Worm (Caenorhabditis elegans) whole organism, L2 larva: ENCODE results near the gene pgph-1.

Source experiments
- F13H6.1 ChIP-seq: sonication (generic microtip); optimal IDR thresholded peaks from 2 replicates; lab custom pipeline; 2016; ENCODE audit warnings: missing genetic modification characterization, missing compliant biosample characterization
- R02D3.7 ChIP-seq: fragments of 150-350 bp; optimal IDR thresholded peaks from 2 replicates; lab custom pipeline; 2014; ENCODE audit warnings: missing biosample characterization, missing genetic modification characterization
- Y55F3AM.14 ChIP-seq: fragments of 200-800 bp; sonication (Bioruptor generic); optimal IDR thresholded peaks from 2 replicates; lab custom pipeline; 2018; ENCODE audit warnings: mild to moderate bottlenecking, missing genetic modification characterization, missing compliant biosample characterization
- alr-1 ChIP-seq: fragments of 150-350 bp; optimal IDR thresholded peaks from 2 replicates; lab custom pipeline; 2014; ENCODE audit warnings: missing biosample characterization, missing genetic modification characterization
- aly-2 ChIP-seq: fragments of 150-350 bp; optimal IDR thresholded peaks from 2 replicates; lab custom pipeline; 2014; ENCODE audit warnings: missing biosample characterization, missing genetic modification characterization
- ama-1 ChIP-seq: fragments of 150-350 bp; optimal IDR thresholded peaks from 2 replicates; lab custom pipeline; 2018; ENCODE audit warnings: inconsistent platforms
- blmp-1 ChIP-seq: sonication (generic microtip); optimal IDR thresholded peaks from 2 replicates; lab custom pipeline; 2017; ENCODE audit warnings: missing genetic modification characterization, mild to moderate bottlenecking, missing compliant biosample characterization, antibody characterized with exemption, moderate library complexity; ENCODE audit not compliant: insufficient read depth
- ceh-16 ChIP-seq: fragments of 150-350 bp; optimal IDR thresholded peaks from 2 replicates; lab custom pipeline; 2014; ENCODE audit warnings: missing biosample characterization, missing genetic modification characterization
- crh-2 ChIP-seq: sonication (generic microtip); optimal IDR thresholded peaks from 2 replicates; lab custom pipeline; 2017; ENCODE audit warnings: missing biosample characterization, missing genetic modification characterization
- dmd-4 ChIP-seq: sonication (generic microtip); optimal IDR thresholded peaks from 2 replicates; lab custom pipeline; 2017; ENCODE audit warnings: missing biosample characterization, missing genetic modification characterization
- egl-27 ChIP-seq: sonication (generic microtip); optimal IDR thresholded peaks from 3 replicates; lab custom pipeline; 2017; ENCODE audit warnings: missing biosample characterization, missing genetic modification reagents, missing genetic modification characterization
- elt-1 ChIP-seq: fragments of 150-350 bp; optimal IDR thresholded peaks from 2 replicates; lab custom pipeline; 2014; ENCODE audit warnings: missing biosample characterization, missing genetic modification characterization
- elt-3 ChIP-seq: sonication (generic microtip); optimal IDR thresholded peaks from 2 replicates; lab custom pipeline; 2017; ENCODE audit warnings: missing biosample characterization, missing genetic modification characterization
- fos-1 ChIP-seq: fragments of 150-350 bp; optimal IDR thresholded peaks from 2 replicates; lab custom pipeline; 2014; ENCODE audit warnings: missing biosample characterization, missing genetic modification characterization
- gmeb-1 ChIP-seq: fragments of 150-350 bp; optimal IDR thresholded peaks from 2 replicates; lab custom pipeline; 2014; ENCODE audit warnings: missing biosample characterization, missing genetic modification characterization
- lin-11 ChIP-seq: fragments of 150-350 bp; sonication (generic microtip); optimal IDR thresholded peaks from 2 replicates; lab custom pipeline; 2014; ENCODE audit warnings: missing biosample characterization, missing genetic modification characterization, inconsistent platforms, mixed read lengths
- lin-13 ChIP-seq: fragments of 150-350 bp; optimal IDR thresholded peaks from 2 replicates; lab custom pipeline; 2014; ENCODE audit warnings: missing biosample characterization, missing genetic modification reagents, missing genetic modification characterization
- lin-39 ChIP-seq: fragments of 150-350 bp; optimal IDR thresholded peaks from 2 replicates; lab custom pipeline; 2014; ENCODE audit warnings: missing biosample characterization, missing genetic modification reagents, missing genetic modification characterization
- lsy-2 ChIP-seq, 2 experiments: fragments of 150-350 bp in 1 of 2; sonication (generic microtip) in 1 of 2; optimal IDR thresholded peaks; 2 replicates each; lab custom pipeline; 2014 to 2017; ENCODE audit warnings: missing biosample characterization in 2 of 2, missing genetic modification characterization in 2 of 2
- mab-5 ChIP-seq: fragments of 150-350 bp; optimal IDR thresholded peaks from 2 replicates; lab custom pipeline; 2014; ENCODE audit warnings: missing biosample characterization, missing genetic modification characterization
- mbf-1 ChIP-seq: sonication (generic microtip); optimal IDR thresholded peaks from 2 replicates; lab custom pipeline; 2017; ENCODE audit warnings: missing biosample characterization, missing genetic modification characterization
- mdl-1 ChIP-seq, 2 experiments: fragments of 150-350 bp in 1 of 2; sonication (generic microtip) in 1 of 2; optimal IDR thresholded peaks; 2 replicates each; lab custom pipeline; 2017; ENCODE audit warnings: missing biosample characterization in 2 of 2, missing genetic modification characterization in 2 of 2
- nhr-10 ChIP-seq: sonication (generic microtip); optimal IDR thresholded peaks from 2 replicates; lab custom pipeline; 2017; ENCODE audit warnings: missing biosample characterization, missing genetic modification characterization
- nhr-11 ChIP-seq: fragments of 150-350 bp; optimal IDR thresholded peaks from 2 replicates; lab custom pipeline; 2014; ENCODE audit warnings: missing biosample characterization, missing genetic modification characterization
- nhr-12 ChIP-seq: fragments of 150-350 bp; optimal IDR thresholded peaks from 2 replicates; lab custom pipeline; 2014; ENCODE audit warnings: missing biosample characterization, missing genetic modification characterization
- nhr-129 ChIP-seq: fragments of 150-350 bp; optimal IDR thresholded peaks from 2 replicates; lab custom pipeline; 2014; ENCODE audit warnings: missing biosample characterization, missing genetic modification characterization
- nhr-21 ChIP-seq: fragments of 150-350 bp; optimal IDR thresholded peaks from 2 replicates; lab custom pipeline; 2014; ENCODE audit warnings: missing biosample characterization, missing genetic modification characterization
- nhr-23 ChIP-seq: fragments of 150-350 bp; optimal IDR thresholded peaks from 2 replicates; lab custom pipeline; 2014; ENCODE audit warnings: missing biosample characterization, missing genetic modification reagents, missing genetic modification characterization
- nhr-237 ChIP-seq: fragments of 150-350 bp; optimal IDR thresholded peaks from 2 replicates; lab custom pipeline; 2014; ENCODE audit warnings: missing biosample characterization, missing genetic modification characterization
- nhr-6 ChIP-seq: fragments of 150-350 bp; optimal IDR thresholded peaks from 2 replicates; lab custom pipeline; 2014; ENCODE audit warnings: missing biosample characterization, missing genetic modification characterization
- nhr-77 ChIP-seq: fragments of 150-350 bp; optimal IDR thresholded peaks from 2 replicates; lab custom pipeline; 2014; ENCODE audit warnings: missing biosample characterization, missing genetic modification characterization
- peb-1 ChIP-seq: fragments of 150-350 bp; optimal IDR thresholded peaks from 2 replicates; lab custom pipeline; 2014; ENCODE audit warnings: missing biosample characterization, missing genetic modification characterization
- sem-4 ChIP-seq: fragments of 150-350 bp; optimal IDR thresholded peaks from 2 replicates; lab custom pipeline; 2014; ENCODE audit warnings: missing biosample characterization, missing genetic modification reagents, missing genetic modification characterization
- skn-1 ChIP-seq: sonication (generic microtip); optimal IDR thresholded peaks from 2 replicates; lab custom pipeline; 2017; ENCODE audit warnings: missing biosample characterization, missing genetic modification characterization
- sma-3 ChIP-seq: sonication (generic microtip); optimal IDR thresholded peaks from 2 replicates; lab custom pipeline; 2016; ENCODE audit warnings: missing genetic modification reagents, missing genetic modification characterization, missing compliant biosample characterization
- sma-9 ChIP-seq, 2 experiments: fragments of 150-350 bp in 1 of 2; sonication (generic microtip) in 1 of 2; optimal IDR thresholded peaks; 2 replicates each; lab custom pipeline; 2014 to 2016; ENCODE audit warnings: missing genetic modification characterization in 2 of 2, mild to moderate bottlenecking in 1 of 2, missing biosample characterization in 1 of 2, missing compliant biosample characterization in 1 of 2, missing genetic modification reagents in 1 of 2, moderate library complexity in 1 of 2
- snpc-4 ChIP-seq: fragments of 150-350 bp; optimal IDR thresholded peaks from 2 replicates; lab custom pipeline; 2014; ENCODE audit warnings: missing biosample characterization, missing genetic modification characterization
- unc-55 ChIP-seq: fragments of 150-350 bp; sonication (generic microtip); optimal IDR thresholded peaks from 3 replicates; lab custom pipeline; 2014; ENCODE audit warnings: missing biosample characterization, missing genetic modification reagents, missing genetic modification characterization
- unc-62 ChIP-seq: fragments of 150-350 bp; optimal IDR thresholded peaks from 2 replicates; lab custom pipeline; 2014; ENCODE audit warnings: missing biosample characterization, missing genetic modification reagents, missing genetic modification characterization
- zag-1 ChIP-seq: fragments of 150-350 bp; optimal IDR thresholded peaks from 2 replicates; lab custom pipeline; 2014; ENCODE audit warnings: missing biosample characterization, missing genetic modification characterization
- ztf-1 ChIP-seq: fragments of 200-800 bp; sonication (Bioruptor generic); conservative IDR thresholded peaks from 2 replicates; pipeline ENCODE4 v1.3.6; 2022; ENCODE audit warnings: missing genetic modification characterization, missing compliant biosample characterization
- ztf-11 ChIP-seq: sonication (generic microtip); optimal IDR thresholded peaks from 2 replicates; lab custom pipeline; 2017; ENCODE audit warnings: missing biosample characterization, missing genetic modification characterization
- ztf-4 ChIP-seq: fragments of 150-350 bp; optimal IDR thresholded peaks from 2 replicates; lab custom pipeline; 2014; ENCODE audit warnings: missing biosample characterization, missing genetic modification characterization

Gene pgph-1

ce11 chrV:5788650-5789049 lies 35.3 kb upstream of the pgph-1 start:
- peak in 1 of 2 experiments; percentile 10 for TF ChIP-seq lsy-2 (tag; optimal IDR thresholded peaks at IDR 0.05; lab: Kevin White, UChicago)
- TF ChIP-seq fos-1 (tag; lab: Kevin White, UChicago), result peak; percentile 18
- TF ChIP-seq lin-11 (tag; lab: Kevin White, UChicago), result no peak
- peak; percentile 20 for TF ChIP-seq sma-9 (GFP tag; optimal IDR thresholded peaks at IDR 0.05; lab: Kevin White, UChicago)
- no peak for TF ChIP-seq sma-9 (tag; optimal IDR thresholded peaks at IDR 0.05; lab: Kevin White, UChicago)

DNA sequence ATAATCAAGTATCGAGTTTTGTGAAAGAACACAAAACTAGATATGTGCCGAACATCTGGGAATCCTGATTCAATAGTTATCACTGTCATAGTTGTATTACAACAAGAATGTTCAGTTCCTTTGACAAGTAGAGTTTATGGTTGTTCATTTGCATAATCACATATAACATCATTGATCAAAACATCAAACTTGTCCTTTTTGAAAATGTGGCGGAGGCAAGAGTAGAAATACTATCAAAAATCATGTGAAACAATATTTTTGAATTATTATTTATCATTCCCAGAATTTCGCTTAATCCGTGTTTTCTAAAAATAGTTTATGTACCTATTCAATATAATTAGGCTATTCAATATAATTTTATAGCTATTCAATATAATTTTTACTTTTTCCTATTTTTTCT lies 32.0 kb upstream of the pgph-1 start, which contains the start of gene F44E7.7:
F44E7.7 (minus strand) TSS at position 101 of the 400 bp plus-strand sequence.
- TF ChIP-seq lin-39 (tag; lab: Kevin White, UChicago) (no peak), sem-4 (no peak), nhr-11 (no peak), nhr-6 (tag; lab: Kevin White, UChicago) (no peak), ama-1 (no peak), sma-3 (GFP tag; lab: Kevin White, UChicago) (no peak), mbf-1 (tag; lab: Kevin White, UChicago) (no peak)
- TF ChIP-seq, all 48 proteins: peak for 0

DNA sequence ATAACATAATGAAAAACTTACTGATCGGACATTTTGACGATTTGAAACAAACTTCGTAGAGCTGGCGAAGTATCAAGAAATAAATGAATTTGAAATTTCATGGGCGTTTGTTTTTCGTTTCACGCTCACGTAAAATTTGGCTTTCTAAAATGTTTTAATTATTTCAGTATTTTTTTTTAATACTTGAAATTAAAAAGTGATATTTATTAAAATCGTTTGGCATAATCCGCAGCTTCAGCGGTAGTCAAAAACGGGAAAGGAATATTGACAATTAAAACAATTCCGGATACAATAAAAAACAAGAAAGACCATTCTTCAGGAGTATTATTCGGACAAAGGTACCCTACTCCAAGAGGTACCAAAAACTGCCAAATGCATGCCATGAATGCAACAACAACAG lies 29.4 kb upstream of the pgph-1 start, which contains the start of gene fbxa-183:
fbxa-183 (minus strand) TSS at position 101 of the 400 bp plus-strand sequence.
- no peak for TF ChIP-seq nhr-21 (tag; lab: Kevin White, UChicago)
- TF ChIP-seq blmp-1 (tag; lab: Kevin White, UChicago), result no peak
- no peak for TF ChIP-seq unc-55 (GFP tag; lab: Kevin White, UChicago)
- TF ChIP-seq nhr-11, result no peak
- TF ChIP-seq crh-2, result no peak
- TF ChIP-seq lsy-2 (tag; optimal IDR thresholded peaks at IDR 0.05; lab: Kevin White, UChicago), result no peak
- no peak for TF ChIP-seq ztf-1 (GFP tag; lab: Robert Waterston, UW)
- no peak for TF ChIP-seq nhr-6 (tag; lab: Kevin White, UChicago)
- TF ChIP-seq elt-1, result no peak
- TF ChIP-seq nhr-129 (tag; lab: Kevin White, UChicago), result no peak
- TF ChIP-seq mbf-1 (tag; lab: Kevin White, UChicago), result no peak
- TF ChIP-seq, all 48 proteins: peak for 0

DNA sequence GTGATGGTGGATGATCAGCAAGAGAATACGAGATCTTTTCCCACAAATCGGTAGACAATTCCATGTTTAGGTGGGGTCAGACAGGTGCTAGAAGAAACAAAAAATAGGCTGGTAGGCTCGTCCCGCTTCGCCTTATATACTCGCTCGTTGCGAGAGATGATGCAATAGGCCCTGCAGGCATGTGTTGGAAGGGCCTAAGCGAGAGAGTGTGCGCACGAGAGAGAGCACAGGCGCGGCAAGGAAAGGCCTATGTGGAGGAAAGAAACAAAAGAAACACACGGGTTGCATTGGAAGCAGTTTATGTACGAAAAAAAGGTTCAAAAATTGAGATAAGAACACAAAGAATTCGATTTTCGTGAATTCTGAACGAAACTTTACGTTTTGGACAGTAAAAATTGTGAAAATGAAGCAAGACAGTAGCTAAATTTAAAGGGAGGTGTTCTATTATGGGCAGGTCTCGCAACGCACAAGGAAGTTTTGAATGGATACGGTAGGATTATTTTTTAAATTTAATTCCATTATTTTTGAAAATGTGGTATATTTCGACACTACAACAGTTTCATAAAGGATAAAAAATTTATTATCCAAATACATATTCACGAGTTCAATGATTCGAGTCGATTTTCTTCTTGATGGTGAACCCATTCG lies 27.5 kb upstream of the pgph-1 start, which contains the start of gene F44E7.5:
F44E7.5 (minus strand) TSS at position 210 of the 648 bp plus-strand sequence.
- TF ChIP-seq nhr-6 (tag; lab: Kevin White, UChicago) (no peak), nhr-237 (tag; lab: Kevin White, UChicago) (no peak), mab-5 (tag; lab: Kevin White, UChicago) (no peak), nhr-10 (tag; lab: Kevin White, UChicago) (no peak), nhr-129 (tag; lab: Kevin White, UChicago) (peak; percentile 100), lsy-2 (tag; optimal IDR thresholded peaks at IDR 0.05; lab: Kevin White, UChicago) (peak; percentile 5 to 69), peb-1 (tag; lab: Kevin White, UChicago) (no peak), nhr-23 (tag; lab: Kevin White, UChicago) (no peak), nhr-11 (no peak), lin-39 (tag; lab: Kevin White, UChicago) (no peak), elt-1 (no peak), ztf-11 (no peak), ztf-1 (GFP tag; lab: Robert Waterston, UW) (no peak), aly-2 (tag; lab: Kevin White, UChicago) (no peak), nhr-21 (tag; lab: Kevin White, UChicago) (peak; percentile 57), snpc-4 (tag; lab: Kevin White, UChicago) (peak; percentile 40), skn-1 (tag; lab: Kevin White, UChicago) (no peak), nhr-12 (tag; lab: Kevin White, UChicago) (no peak), unc-62 (GFP tag; lab: Kevin White, UChicago) (no peak), blmp-1 (tag; lab: Kevin White, UChicago) (peak; percentile 37), alr-1 (tag; lab: Kevin White, UChicago) (no peak), elt-3 (tag; lab: Kevin White, UChicago) (no peak), nhr-77 (tag; lab: Kevin White, UChicago) (no peak), zag-1 (tag; lab: Kevin White, UChicago) (no peak), mbf-1 (tag; lab: Kevin White, UChicago) (no peak), sem-4 (no peak), ceh-16 (tag; lab: Kevin White, UChicago) (no peak), unc-55 (GFP tag; lab: Kevin White, UChicago) (peak; percentile 62), F13H6.1 (tag; lab: Kevin White, UChicago) (peak; percentile 39), fos-1 (tag; lab: Kevin White, UChicago) (peak; percentile 91), Y55F3AM.14 (GFP tag; lab: Kevin White, UChicago) (peak; percentile 43), ama-1 (no peak), R02D3.7 (tag; lab: Kevin White, UChicago) (no peak), mdl-1 (tag; optimal IDR thresholded peaks at IDR 0.05; lab: Kevin White, UChicago) (peak; percentile 61 to 76), egl-27 (tag; lab: Kevin White, UChicago) (no peak), sma-9 (GFP tag; optimal IDR thresholded peaks at IDR 0.05; lab: Kevin White, UChicago) (peak; percentile 72), sma-9 (tag; optimal IDR thresholded peaks at IDR 0.05; lab: Kevin White, UChicago) (no peak), dmd-4 (no peak), crh-2 (peak; percentile 81), lin-13 (GFP tag; lab: Kevin White, UChicago) (peak; percentile 70), ztf-4 (tag; lab: Kevin White, UChicago) (no peak), gmeb-1 (tag; lab: Kevin White, UChicago) (peak; percentile 65)
